Worm (Caenorhabditis elegans): ENCODE results near the gene srh-252.
"Not testable (repeated sequence)": the region's sequence is repeated elsewhere in the genome, so short reads cannot be mapped to it uniquely, and the experiment has no call there.

The srh-252 gene

DNA sequence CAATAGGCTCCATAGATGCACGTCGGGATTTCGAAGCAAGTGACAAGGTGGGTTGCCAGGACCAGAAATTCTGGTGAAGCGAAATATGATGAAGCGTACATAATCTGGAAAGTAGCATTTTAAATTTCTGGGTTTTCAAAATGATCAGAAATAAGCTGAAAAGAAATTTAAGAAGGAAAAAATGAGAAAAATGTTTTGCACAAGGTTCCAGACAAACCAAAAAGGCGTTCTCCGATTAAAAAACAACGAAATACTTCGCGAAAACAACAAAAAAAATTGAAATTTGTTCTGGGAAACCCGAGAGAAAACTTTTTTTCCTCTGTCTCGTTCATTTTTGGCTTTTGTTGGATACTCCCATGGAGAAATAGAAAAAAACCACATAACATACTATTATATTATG, at the start of gene srh-252:
Gene srh-252 (minus strand): TSS at position 101 of the 400 bp plus-strand sequence.
- no peak for TF ChIP-seq unc-62 (GFP tag; optimal IDR thresholded peaks at IDR 0.05)

DNA sequence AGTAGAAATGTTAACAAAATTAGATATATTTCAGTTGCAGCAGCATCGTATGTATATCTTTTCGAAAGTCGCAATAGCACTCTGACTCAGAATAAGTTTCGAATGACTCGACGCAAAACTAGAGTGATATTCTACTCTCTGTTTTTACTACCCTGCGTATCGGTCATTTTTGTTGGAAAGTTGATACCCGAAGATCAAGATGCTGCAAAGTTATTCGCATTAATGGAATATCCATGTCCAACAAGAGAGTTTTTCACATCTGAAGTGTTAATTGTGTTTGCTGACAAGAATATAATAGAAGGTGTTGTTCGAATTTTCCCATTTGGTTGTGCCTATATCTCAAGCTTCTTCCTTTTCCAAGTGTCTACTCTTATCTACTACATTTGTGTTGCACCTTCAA, 48.9 kb upstream of the srh-252 start:
- TF ChIP-seq unc-62 (GFP tag; optimal IDR thresholded peaks at IDR 0.05), result no peak

DNA sequence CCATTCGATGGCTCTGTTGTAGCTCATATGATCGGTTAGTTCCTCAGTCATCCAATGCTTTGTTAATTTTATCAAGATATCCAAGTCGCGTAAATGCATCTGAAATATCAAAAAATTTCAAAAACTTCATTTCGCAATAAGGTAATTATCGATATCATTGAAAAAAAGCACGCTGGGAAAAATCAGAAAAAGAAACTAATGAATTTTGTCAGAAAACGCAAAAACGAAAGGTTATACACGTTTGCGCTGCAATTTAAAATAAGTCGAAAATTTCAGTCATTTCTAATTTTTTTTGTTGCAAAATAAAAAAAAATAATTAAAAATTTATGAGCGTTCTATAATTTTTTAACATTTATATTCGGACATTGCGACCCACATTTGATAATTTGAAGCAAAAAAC, 41.6 kb upstream of the srh-252 start, which contains the start of gene K10G4.3:
Gene K10G4.3 (minus strand): TSS at position 101 of the 400 bp plus-strand sequence.
- not testable (repeated sequence) for TF ChIP-seq unc-62 (GFP tag; optimal IDR thresholded peaks at IDR 0.05)

DNA sequence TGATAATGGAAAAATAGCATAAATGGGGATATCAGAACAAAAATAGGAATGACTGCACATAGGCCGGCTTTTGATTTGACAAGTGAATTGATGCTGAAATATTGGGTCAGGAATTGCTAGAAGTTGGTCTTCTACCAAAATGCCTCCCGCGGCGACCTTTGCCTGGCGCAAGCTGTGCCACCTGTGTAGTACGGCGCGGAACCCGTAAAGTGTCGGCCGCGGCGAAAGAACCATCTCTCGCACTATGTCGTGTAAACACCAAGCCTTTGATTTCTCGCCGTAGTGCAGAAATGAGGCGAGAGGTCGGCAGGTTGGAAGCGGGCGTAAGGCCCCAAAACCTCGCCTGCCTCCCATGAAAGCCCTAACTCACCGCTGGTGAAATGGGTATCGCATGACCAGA, 38.2 kb upstream of the srh-252 start:
- TF ChIP-seq unc-62 (GFP tag; optimal IDR thresholded peaks at IDR 0.05), result no peak

DNA sequence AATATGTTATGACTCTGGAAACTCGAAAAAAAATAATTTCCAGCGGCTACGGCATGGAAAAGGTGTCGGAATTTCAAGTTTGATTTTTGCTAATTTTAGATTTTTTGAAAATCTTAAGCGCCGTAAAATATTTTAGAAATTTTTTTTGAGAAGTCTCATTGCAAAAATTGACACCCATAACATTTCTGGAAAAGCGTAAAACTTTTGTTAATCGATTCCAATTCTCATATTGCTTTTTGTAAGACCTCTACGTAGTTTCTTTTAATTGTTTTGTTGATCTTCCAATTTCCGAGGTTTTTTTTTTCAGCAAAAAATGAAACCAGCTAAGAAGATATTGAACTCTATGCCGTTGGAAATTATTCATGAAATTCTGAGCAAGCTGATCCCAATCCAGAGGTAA, 35.7 kb upstream of the srh-252 start, which contains the start of gene fbxa-85:
Gene fbxa-85 (plus strand): TSS at position 301 of the 400 bp plus-strand sequence.
- TF ChIP-seq unc-62 (GFP tag; optimal IDR thresholded peaks at IDR 0.05), result no peak

DNA sequence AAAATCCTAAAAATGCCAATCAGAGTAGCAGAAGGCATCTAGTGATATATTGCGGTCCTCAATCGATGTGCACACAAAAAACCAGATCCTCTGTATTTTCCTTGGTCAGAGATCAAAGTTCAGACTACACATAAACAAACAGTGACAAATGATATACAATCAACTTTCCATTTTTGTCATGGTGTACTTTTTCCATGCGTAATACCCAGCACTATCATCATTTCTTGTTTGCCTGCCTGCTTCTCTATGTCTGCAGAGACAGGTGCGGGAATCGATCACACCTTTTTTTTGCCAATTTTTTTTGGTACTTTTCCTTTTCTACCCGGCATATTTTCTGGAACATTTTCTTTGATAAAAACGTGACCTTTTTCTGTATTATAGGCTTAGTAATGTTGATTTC, 35.0 kb upstream of the srh-252 start:
- no peak for TF ChIP-seq unc-62 (GFP tag; optimal IDR thresholded peaks at IDR 0.05)

DNA sequence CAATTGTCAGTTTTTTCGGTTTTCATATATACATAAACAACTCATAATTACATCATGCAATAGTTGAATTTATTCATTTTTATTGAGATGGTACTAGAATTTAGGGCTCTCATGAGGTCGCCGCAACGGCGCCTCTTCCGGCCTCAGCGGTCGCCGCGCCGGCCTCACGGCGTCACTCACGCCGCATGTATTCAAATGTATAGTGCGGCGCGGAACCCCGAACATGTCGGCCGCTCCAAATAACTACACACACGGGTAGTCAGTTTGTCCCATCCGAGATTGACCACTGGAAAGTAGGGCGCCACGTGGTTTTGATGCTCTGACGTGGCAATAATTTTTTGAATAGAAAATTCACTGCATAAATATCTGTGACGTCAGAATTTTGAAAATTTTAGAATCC, 34.4 kb upstream of the srh-252 start:
- TF ChIP-seq unc-62 (GFP tag; optimal IDR thresholded peaks at IDR 0.05), result no peak

DNA sequence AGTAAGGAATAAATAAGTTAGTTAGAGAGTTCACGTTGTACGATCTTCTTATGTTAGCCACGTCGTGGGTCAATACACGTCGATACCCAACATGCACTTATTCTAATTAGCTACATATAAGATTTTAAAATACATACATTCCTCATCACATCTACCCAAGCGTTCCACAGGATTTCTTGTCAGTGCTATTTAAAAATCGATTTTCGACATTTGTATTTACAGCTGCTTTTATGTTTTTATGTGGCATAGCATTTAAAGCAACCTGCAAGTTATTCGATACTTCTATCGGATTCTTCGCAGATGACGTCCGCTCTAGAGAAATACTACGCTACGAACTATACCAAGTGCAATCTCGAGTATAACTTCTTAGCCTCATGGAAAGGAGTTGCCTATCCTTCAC, 32.2 kb upstream of the srh-252 start, which contains the start of gene srh-115:
Gene srh-115 (plus strand): TSS at position 301 of the 400 bp plus-strand sequence.
- no peak for TF ChIP-seq unc-62 (GFP tag; optimal IDR thresholded peaks at IDR 0.05)

DNA sequence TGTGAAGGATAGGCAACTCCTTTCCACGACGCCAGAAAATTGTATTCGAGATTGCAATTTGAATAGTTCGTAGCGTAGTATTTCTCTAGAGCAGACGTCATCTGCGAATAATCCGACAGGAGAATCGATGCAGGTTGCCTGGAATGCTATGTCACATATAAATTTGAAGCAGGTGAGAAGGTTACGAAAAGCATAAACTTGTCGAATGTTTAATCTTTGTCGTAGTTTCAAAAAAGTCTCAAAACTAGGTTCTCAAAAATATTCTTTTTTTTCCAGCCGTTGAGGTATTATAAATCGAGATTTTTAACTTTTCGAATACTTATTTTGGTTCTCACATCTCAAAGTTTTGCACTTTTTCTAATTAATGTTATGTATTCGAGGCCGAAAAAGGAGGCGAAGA, 31.8 kb upstream of the srh-252 start, which contains the start of gene srh-116:
Gene srh-116 (minus strand): TSS at position 101 of the 400 bp plus-strand sequence.
- not testable (repeated sequence) for TF ChIP-seq unc-62 (GFP tag; optimal IDR thresholded peaks at IDR 0.05)

DNA sequence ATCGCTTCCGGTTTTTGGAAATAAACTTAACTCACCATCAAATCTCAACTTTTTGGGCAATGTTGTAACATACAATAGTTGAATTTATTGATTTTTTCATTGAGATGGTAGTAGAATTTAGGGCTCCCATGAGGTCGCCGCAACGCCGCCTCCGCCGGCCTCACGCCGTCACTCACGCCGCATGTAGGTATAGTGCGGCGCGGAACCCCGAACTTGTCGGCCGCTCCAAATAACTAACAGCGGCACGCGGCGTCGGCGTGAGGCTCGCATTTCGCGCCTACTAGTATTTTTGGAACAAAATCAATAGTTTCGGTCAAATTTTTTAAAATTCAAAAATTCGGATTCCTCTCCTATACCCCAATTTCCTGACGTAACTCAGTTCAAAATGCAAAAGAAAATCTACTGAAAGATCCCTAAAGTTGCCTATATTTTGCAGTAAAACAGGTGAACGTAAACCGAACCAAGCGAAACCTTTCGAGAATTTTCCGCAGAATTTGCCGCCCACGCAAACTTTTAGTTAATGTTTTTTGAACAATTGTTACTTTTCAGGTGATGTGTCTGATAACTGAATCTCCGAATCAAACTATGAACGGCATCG, 28.3 kb upstream of the srh-252 start, which contains the start of gene Y61B8A.6:
Gene Y61B8A.6 (plus strand): TSS at position 548 of the 598 bp plus-strand sequence.
- TF ChIP-seq unc-62 (GFP tag; optimal IDR thresholded peaks at IDR 0.05), result no peak

DNA sequence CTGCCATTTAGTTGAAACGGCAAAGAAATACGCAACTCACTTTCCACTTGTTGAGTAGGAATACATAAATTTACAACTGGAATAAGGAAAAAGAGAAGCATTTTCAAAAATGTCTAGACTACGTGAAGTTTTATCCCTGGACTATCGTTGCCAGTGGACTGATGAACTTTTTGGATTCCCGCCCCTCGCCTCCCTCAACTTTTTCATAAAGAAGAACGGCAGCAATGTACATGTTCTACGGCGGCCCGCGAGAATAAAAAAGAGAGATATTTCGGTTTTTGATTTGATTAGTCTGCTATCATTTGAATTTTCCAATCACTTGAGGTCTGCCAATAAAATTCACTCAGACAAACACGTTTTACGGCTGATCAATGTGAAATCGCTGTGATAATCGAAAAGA, 25.7 kb upstream of the srh-252 start, which contains the start of gene clec-243:
Gene clec-243 (minus strand): TSS at position 101 of the 400 bp plus-strand sequence.
- TF ChIP-seq unc-62 (GFP tag; optimal IDR thresholded peaks at IDR 0.05), result no peak

DNA sequence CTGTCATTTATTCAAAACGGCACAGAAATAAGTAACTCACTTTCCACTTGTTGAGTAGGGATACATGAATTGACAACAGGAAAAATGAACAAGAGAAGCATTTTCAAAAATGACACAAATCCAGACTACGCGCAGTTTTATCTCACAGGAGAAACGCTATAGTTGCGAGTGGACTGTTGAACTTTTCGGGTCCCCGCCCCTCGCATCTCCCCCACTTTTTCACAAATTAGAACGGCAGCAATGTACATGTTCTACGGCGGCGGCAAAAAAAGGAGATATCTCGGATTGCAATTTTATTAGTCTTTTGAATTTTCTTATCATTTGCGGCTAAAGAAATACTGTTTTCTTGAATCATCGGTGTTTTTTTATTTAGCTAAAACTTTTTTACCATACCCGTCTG, 22.2 kb upstream of the srh-252 start, which contains the start of gene clec-242:
Gene clec-242 (minus strand): TSS at position 101 of the 400 bp plus-strand sequence.
- no peak for TF ChIP-seq unc-62 (GFP tag; optimal IDR thresholded peaks at IDR 0.05)

DNA sequence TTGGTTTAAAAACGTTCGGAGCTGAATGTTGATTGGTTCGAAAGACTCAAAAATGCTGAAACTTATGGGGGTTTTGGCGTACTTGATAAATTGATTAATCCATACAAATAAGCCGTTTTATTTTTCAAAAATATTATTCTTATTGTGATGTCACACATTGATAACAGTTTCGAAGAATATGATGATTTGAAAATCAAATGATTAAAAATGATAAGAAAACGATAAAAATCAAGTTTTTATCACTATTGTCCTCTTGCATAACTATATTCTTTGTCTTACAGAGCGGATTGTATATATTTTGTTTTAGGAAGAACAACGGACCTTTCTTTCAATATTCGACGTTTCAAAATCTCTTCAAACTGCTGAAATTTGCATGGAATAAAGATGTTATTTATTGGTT, 19.8 kb upstream of the srh-252 start:
- no peak for TF ChIP-seq unc-62 (GFP tag; optimal IDR thresholded peaks at IDR 0.05)

DNA sequence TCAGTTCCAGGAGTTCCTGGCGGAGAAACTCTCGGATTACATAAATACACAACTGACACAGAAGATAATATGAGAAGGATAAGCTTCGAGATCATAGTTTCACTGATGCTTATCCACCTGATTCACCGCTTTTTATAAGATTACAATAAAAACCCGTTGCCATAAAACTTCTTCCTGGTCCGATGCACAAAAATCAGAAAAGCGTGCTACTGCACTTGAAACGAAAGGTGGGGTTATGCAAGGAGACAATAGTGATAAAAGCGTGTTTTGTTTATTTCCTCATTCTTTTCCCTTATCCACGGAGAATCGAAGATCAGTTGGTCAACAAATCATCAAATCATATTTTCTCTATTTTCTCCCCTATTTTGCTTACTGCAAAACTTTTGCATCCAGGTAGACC, 19.3 kb upstream of the srh-252 start, which contains the start of gene Y68A4B.3:
Gene Y68A4B.3 (minus strand): TSS at position 101 of the 400 bp plus-strand sequence.
- TF ChIP-seq unc-62 (GFP tag; optimal IDR thresholded peaks at IDR 0.05), result no peak

DNA sequence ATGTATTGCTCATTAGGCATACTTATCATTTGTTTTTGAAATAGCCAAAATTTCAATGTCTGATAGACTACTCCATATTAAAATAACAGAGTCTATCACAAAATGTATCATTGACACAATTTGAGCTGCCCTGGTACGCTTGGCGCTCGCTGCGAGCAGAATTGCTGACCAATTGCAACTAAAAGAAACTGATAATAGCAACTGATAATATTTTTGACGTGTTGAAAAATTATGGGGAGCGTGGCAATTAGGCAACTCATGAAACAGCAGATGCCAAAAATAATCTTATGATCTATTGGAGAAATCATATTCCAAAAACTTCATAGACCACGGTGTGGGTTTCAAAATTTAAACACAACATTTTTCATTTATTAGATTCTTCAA, 18.1 kb upstream of the srh-252 start:
- TF ChIP-seq unc-62 (GFP tag; optimal IDR thresholded peaks at IDR 0.05), result no peak

DNA sequence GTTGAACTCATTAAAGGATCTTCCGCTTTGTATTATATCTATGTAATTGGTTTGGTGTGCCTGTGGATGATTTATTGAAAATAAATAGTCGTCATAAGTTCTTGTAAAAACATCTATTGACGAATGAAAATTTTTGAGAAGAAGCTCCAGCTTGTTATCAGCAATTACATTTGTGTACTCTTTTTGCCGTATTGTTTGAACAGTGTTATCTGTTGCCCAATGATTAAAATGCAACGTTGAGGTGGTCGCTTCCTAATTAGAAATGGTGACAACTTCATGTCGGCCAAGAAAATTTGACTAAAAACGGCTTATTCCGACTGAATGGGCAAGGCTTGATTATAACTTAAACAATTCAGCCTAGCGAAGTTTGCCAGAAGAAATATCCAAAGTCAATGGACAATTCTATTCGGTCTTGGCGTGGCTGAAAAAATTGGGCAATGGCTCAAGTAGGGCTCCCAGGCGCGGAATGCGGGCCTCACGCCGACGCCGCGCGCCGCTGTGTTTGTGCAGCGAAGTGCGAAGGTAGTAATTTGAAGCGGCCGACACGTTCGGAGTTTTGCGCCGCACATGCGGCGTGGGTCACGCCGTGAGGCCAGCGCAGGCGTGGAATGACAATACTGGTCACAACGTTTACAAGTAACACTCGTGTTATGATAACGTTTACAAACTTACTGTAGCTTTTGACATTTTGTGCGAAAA, 17.5 kb upstream of the srh-252 start:
- no peak for TF ChIP-seq unc-62 (GFP tag; optimal IDR thresholded peaks at IDR 0.05)

DNA sequence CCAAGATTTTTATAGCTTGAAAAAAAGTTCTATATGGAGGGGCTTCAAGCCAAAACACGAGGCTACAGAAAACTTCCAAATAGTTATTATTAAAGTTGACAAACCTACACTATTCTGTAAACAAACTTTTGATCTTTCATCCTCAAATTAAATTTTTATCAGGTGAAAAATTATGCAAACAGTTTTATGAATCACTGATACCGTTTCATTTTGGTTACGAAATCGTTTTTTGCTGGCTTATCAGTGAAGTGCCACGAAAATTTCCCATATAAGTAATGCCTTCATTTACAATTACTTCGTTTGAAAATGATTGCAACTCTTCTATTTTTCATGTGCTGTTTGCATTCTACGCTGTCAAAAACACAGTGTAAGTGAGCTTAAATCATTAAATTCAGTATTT, 15.6 kb upstream of the srh-252 start, which contains the start of gene T19C9.8:
Gene T19C9.8 (plus strand): TSS at position 299 of the 400 bp plus-strand sequence.
- no peak for TF ChIP-seq unc-62 (GFP tag; optimal IDR thresholded peaks at IDR 0.05)
